Worm (Caenorhabditis elegans): ENCODE measurements around the gene cbs-1.

Gene cbs-1

ce11 chrX:10076334-10076733 is 22.3 kb downstream of the cbs-1 start:
- TF ChIP-seq tra-1 (GFP tag; IDR thresholded peaks at IDR 0.05) = no peak
- no peak for TF ChIP-seq aha-1 (tag)
- no peak for TF ChIP-seq mxl-3 (GFP tag; optimal IDR thresholded peaks at IDR 0.05)
- TF ChIP-seq T26A8.4 (GFP tag; IDR thresholded peaks at IDR 0.05) = 0 out of 2 replicates have a peak, but pooled peaks have one; percentile 17
- no peak for TF ChIP-seq cey-2 (tag; optimal IDR thresholded peaks at IDR 0.05; ENCODE audit: borderline replicate concordance, insufficient read depth)
- no peak for TF ChIP-seq unc-62 (GFP tag; optimal IDR thresholded peaks at IDR 0.05 in 1 of 2)
- TF ChIP-seq unc-62 (tag; optimal IDR thresholded peaks at IDR 0.05) = no peak
- no peak for TF ChIP-seq mxl-2 (GFP tag; conservative IDR thresholded peaks at IDR 0.05)

ce11 chrX:10077297-10077696 is 23.2 kb downstream of the cbs-1 start, which contains the start of gene col-176:
TSS of gene col-176 (plus strand) at chrX:10077597.
- TF ChIP-seq hlh-30 (tag; optimal IDR thresholded peaks at IDR 0.05; ENCODE audit: insufficient read depth) = peak; percentile 11
- no peak for TF ChIP-seq ceh-62 (tag; optimal IDR thresholded peaks at IDR 0.05)
- peak; percentile 46 for TF ChIP-seq nhr-10 (tag; optimal IDR thresholded peaks at IDR 0.05)

- TF ChIP-seq nhr-25 (tag; optimal IDR thresholded peaks at IDR 0.05; ENCODE audit: borderline replicate concordance, insufficient read depth) (no peak), mes-2 (tag; optimal IDR thresholded peaks at IDR 0.05; ENCODE audit: poor library complexity, severe bottlenecking) (peak; percentile 4), set-16 (GFP tag; IDR thresholded peaks at IDR 0.05) (peak; percentile 98)
These were observed 24.0 kb downstream of the cbs-1 start for ce11 chrX:10078089-10078488.

ce11 chrX:10078637-10079036 is 24.6 kb downstream of the cbs-1 start:
- TF ChIP-seq mes-2 (tag; optimal IDR thresholded peaks at IDR 0.05; ENCODE audit: poor library complexity, severe bottlenecking) (peak; percentile 58), lin-39 (tag; optimal IDR thresholded peaks at IDR 0.05) (no peak), ZK337.2 (GFP tag; IDR thresholded peaks at IDR 0.05) (no peak)

ce11 chrX:10079230-10079629 is 25.2 kb downstream of the cbs-1 start:
- TF ChIP-seq rbr-2 (tag; optimal IDR thresholded peaks at IDR 0.05) (peak; percentile 17), hmg-1.1 (GFP tag; IDR thresholded peaks at IDR 0.05) (0 out of 2 replicates have a peak, but pooled peaks have one; percentile 19), R02D3.7 (tag; optimal IDR thresholded peaks at IDR 0.05) (no peak), nhr-237 (tag; optimal IDR thresholded peaks at IDR 0.05) (no peak), hlh-30 (tag; optimal IDR thresholded peaks at IDR 0.05; ENCODE audit: insufficient read depth) (no peak), F44E2.7 (GFP tag; IDR thresholded peaks at IDR 0.05) (no peak), php-3 (GFP tag; IDR thresholded peaks at IDR 0.05) (no peak), lin-15B (tag; optimal IDR thresholded peaks at IDR 0.05) (no peak), saeg-2 (GFP tag; IDR thresholded peaks at IDR 0.05) (no peak), F37D6.2 (tag; optimal IDR thresholded peaks at IDR 0.05) (no peak), nhr-10 (tag; optimal IDR thresholded peaks at IDR 0.05) (no peak), jun-1 (tag; optimal IDR thresholded peaks at IDR 0.05) (no peak), zfp-2 (tag; optimal IDR thresholded peaks at IDR 0.05) (no peak), ztf-7 (tag; optimal IDR thresholded peaks at IDR 0.05) (no peak), nhr-76 (tag; optimal IDR thresholded peaks at IDR 0.05) (no peak), mes-2 (tag; optimal IDR thresholded peaks at IDR 0.05; ENCODE audit: poor library complexity, severe bottlenecking) (peak; percentile 0), hif-1 (tag; optimal IDR thresholded peaks at IDR 0.05) (no peak), aha-1 (tag) (peak; percentile 54), ztf-11 (tag; optimal IDR thresholded peaks at IDR 0.05) (no peak), gei-8 (GFP tag; optimal IDR thresholded peaks at IDR 0.05) (no peak), cey-2 (tag; optimal IDR thresholded peaks at IDR 0.05; ENCODE audit: borderline replicate concordance, insufficient read depth) (no peak), zip-2 (tag; optimal IDR thresholded peaks at IDR 0.05) (no peak), dpl-1 (GFP tag; optimal IDR thresholded peaks at IDR 0.05) (no peak), nhr-6 (tag; optimal IDR thresholded peaks at IDR 0.05) (no peak), nhr-41 (GFP tag; IDR thresholded peaks at IDR 0.05) (no peak), zag-1 (tag; optimal IDR thresholded peaks at IDR 0.05) (no peak), aly-2 (tag; optimal IDR thresholded peaks at IDR 0.05) (no peak), lim-7 (GFP tag; IDR thresholded peaks at IDR 0.05) (no peak), set-16 (GFP tag; IDR thresholded peaks at IDR 0.05) (peak; percentile 42), pha-4 (GFP tag; IDR thresholded peaks at IDR 0.05) (no peak), pha-4 (tag; optimal IDR thresholded peaks at IDR 0.05) (no peak), lin-13 (GFP tag; optimal IDR thresholded peaks at IDR 0.05) (no peak), madf-9 (GFP tag; conservative IDR thresholded peaks at IDR 0.05) (no peak), mxl-3 (GFP tag; optimal IDR thresholded peaks at IDR 0.05) (no peak), unc-62 (GFP tag; optimal IDR thresholded peaks at IDR 0.05 in 1 of 2) (no peak), unc-62 (tag; optimal IDR thresholded peaks at IDR 0.05) (no peak)
